Fruit fly (Drosophila melanogaster): Measurements from ENCODE around the gene Setd3.
A peak's percentile ranks its signal among the peaks of the same experiment; 100 is the strongest.

dm6 chrX:7014931-7015428 is 46.4 kb upstream of the Setd3 start:
- TF ChIP-seq CG7101 (tag; optimal IDR thresholded peaks at IDR 0.05) = peak; percentile 43
- TF ChIP-seq CG5204 (GFP tag; optimal IDR thresholded peaks at IDR 0.05) = peak; percentile 2
- TF ChIP-seq CG14711 (tag; optimal IDR thresholded peaks at IDR 0.05) = peak; percentile 19
- peak; percentile 23 for TF ChIP-seq toe (GFP tag; optimal IDR thresholded peaks at IDR 0.05)

Measured in whole organism, adult.